Worm (Caenorhabditis elegans) whole organism, L1 larva: ENCODE measurements around the gene srd-44.

Experiments
- C04F5.9 ChIP-seq: sonication (generic microtip); optimal IDR thresholded peaks from 2 replicates; lab custom pipeline; 2016; ENCODE audit warnings: missing genetic modification characterization, missing compliant biosample characterization
- C16A3.4 ChIP-seq: fragments of 150-350 bp; optimal IDR thresholded peaks from 2 replicates; lab custom pipeline; 2014; ENCODE audit warnings: missing biosample characterization, missing genetic modification characterization
- C34B4.2 ChIP-seq: sonication (generic microtip); optimal IDR thresholded peaks from 2 replicates; lab custom pipeline; 2017; ENCODE audit warnings: mild to moderate bottlenecking, missing genetic modification characterization, missing compliant biosample characterization
- Y116A8C.19 ChIP-seq: sonication (generic microtip); optimal IDR thresholded peaks from 2 replicates; lab custom pipeline; 2016; ENCODE audit warnings: missing compliant biosample characterization, missing genetic modification characterization, borderline replicate concordance
- aha-1 ChIP-seq: fragments of 150-350 bp; optimal IDR thresholded peaks from 2 replicates; lab custom pipeline; 2014; ENCODE audit warnings: missing biosample characterization, missing genetic modification characterization
- alr-1 ChIP-seq: fragments of 200-800 bp; sonication (Bioruptor generic); optimal IDR thresholded peaks from 2 replicates; lab custom pipeline; 2018; ENCODE audit warnings: borderline replicate concordance, mild to moderate bottlenecking, missing genetic modification characterization, missing compliant biosample characterization
- ama-1 ChIP-seq: fragments of 150-350 bp; optimal IDR thresholded peaks from 2 replicates; lab custom pipeline; 2014
- ceh-63 ChIP-seq: fragments of 200-800 bp; sonication (Bioruptor generic); optimal IDR thresholded peaks from 2 replicates; lab custom pipeline; 2018; ENCODE audit warnings: mild to moderate bottlenecking, missing genetic modification characterization, missing compliant biosample characterization
- ceh-8 ChIP-seq: fragments of 200-800 bp; sonication (Bioruptor generic); optimal IDR thresholded peaks from 2 replicates; lab custom pipeline; 2018; ENCODE audit warnings: mild to moderate bottlenecking, missing genetic modification characterization, moderate library complexity, missing compliant biosample characterization
- ceh-82 ChIP-seq, 3 experiments: fragments of 150-350 bp in 1 of 3; sonication (generic microtip) in 2 of 3; optimal IDR thresholded peaks; 2 replicates each; lab custom pipeline; 2014 to 2017; ENCODE audit warnings: missing biosample characterization in 3 of 3, missing genetic modification characterization in 3 of 3
- dpl-1 ChIP-seq, 3 experiments: fragments of 150-350 bp in 2 of 3; sonication (generic microtip) in 1 of 3; optimal IDR thresholded peaks; 2 replicates each; lab custom pipeline; 2014 to 2017; ENCODE audit warnings: missing biosample characterization in 3 of 3, missing genetic modification characterization in 3 of 3, missing genetic modification reagents in 3 of 3
- efl-1 ChIP-seq, 4 experiments: fragments of 150-350 bp; optimal IDR thresholded peaks in 3 of 4; peaks in 1 of 4; 1 replicate in 1 of 4; 2 replicates in 3 of 4; lab custom pipeline; 2014; ENCODE audit warnings: missing biosample characterization in 2 of 4, missing genetic modification characterization in 2 of 4, missing genetic modification reagents in 2 of 4
- egl-27 ChIP-seq, 2 experiments: fragments of 150-350 bp in 1 of 2; sonication (generic microtip); optimal IDR thresholded peaks; 3 replicates each; lab custom pipeline; 2017 to 2018; ENCODE audit warnings: missing biosample characterization in 2 of 2, missing genetic modification characterization in 2 of 2, missing genetic modification reagents in 2 of 2
- elt-2 ChIP-seq: sonication (generic microtip); optimal IDR thresholded peaks from 2 replicates; lab custom pipeline; 2016; ENCODE audit warnings: missing genetic modification characterization, mild to moderate bottlenecking, inconsistent platforms, missing compliant biosample characterization, missing genetic modification reagents
- ets-5 ChIP-seq: fragments of 200-800 bp; sonication (Bioruptor generic); IDR thresholded peaks from 2 replicates; pipeline ENCODE4 v1.3.6; 2022; ENCODE audit warnings: missing genetic modification characterization, missing compliant biosample characterization
- fkh-10 ChIP-seq: sonication (generic microtip); optimal IDR thresholded peaks from 2 replicates; lab custom pipeline; 2017; ENCODE audit warnings: missing biosample characterization, missing genetic modification reagents, missing genetic modification characterization
- fkh-4 ChIP-seq: sonication (generic microtip); optimal IDR thresholded peaks from 2 replicates; lab custom pipeline; 2016; ENCODE audit warnings: missing compliant biosample characterization, missing genetic modification characterization, borderline replicate concordance
- grh-1 ChIP-seq: fragments of 200-800 bp; sonication (Bioruptor generic); IDR thresholded peaks from 2 replicates; pipeline ENCODE4 v1.3.6; 2022; ENCODE audit warnings: missing genetic modification reagents, missing genetic modification characterization, missing compliant biosample characterization
- hpl-2 ChIP-seq: fragments of 150-350 bp; optimal IDR thresholded peaks from 2 replicates; lab custom pipeline; 2014; ENCODE audit warnings: missing biosample characterization, missing genetic modification reagents, missing genetic modification characterization
- irx-1 ChIP-seq: sonication (generic microtip); optimal IDR thresholded peaks from 2 replicates; lab custom pipeline; 2016; ENCODE audit warnings: missing genetic modification characterization, missing compliant biosample characterization
- lin-13 ChIP-seq: fragments of 150-350 bp; optimal IDR thresholded peaks from 2 replicates; lab custom pipeline; 2014; ENCODE audit warnings: missing biosample characterization, missing genetic modification reagents, missing genetic modification characterization
- lin-14 ChIP-seq: fragments of 200-800 bp; sonication (Bioruptor generic); optimal IDR thresholded peaks from 2 replicates; lab custom pipeline; 2018; ENCODE audit warnings: mild to moderate bottlenecking, missing genetic modification characterization, moderate library complexity, missing compliant biosample characterization
- lin-15B ChIP-seq: fragments of 150-350 bp; sonication (generic microtip); optimal IDR thresholded peaks from 3 replicates; lab custom pipeline; 2014; ENCODE audit warnings: missing biosample characterization, missing genetic modification characterization
- lir-3 ChIP-seq: sonication (generic microtip); optimal IDR thresholded peaks from 2 replicates; lab custom pipeline; 2016; ENCODE audit warnings: mild to moderate bottlenecking, missing genetic modification characterization, moderate library complexity, missing compliant biosample characterization; ENCODE audit not compliant: poor library complexity
- mef-2 ChIP-seq: fragments of 150-350 bp; optimal IDR thresholded peaks from 2 replicates; lab custom pipeline; 2014; ENCODE audit warnings: missing biosample characterization, missing genetic modification characterization
- nhr-19 ChIP-seq: fragments of 200-800 bp; sonication (Bioruptor generic); conservative IDR thresholded peaks from 2 replicates; pipeline ENCODE4 v1.3.6; 2022; ENCODE audit warnings: missing genetic modification characterization, missing compliant biosample characterization
- nhr-20 ChIP-seq: sonication (generic microtip); optimal IDR thresholded peaks from 2 replicates; lab custom pipeline; 2016; ENCODE audit warnings: mild to moderate bottlenecking, missing genetic modification characterization, missing compliant biosample characterization
- nhr-237 ChIP-seq: fragments of 150-350 bp; optimal IDR thresholded peaks from 2 replicates; lab custom pipeline; 2014; ENCODE audit warnings: missing biosample characterization, missing genetic modification characterization
- nhr-28 ChIP-seq: fragments of 150-350 bp; optimal IDR thresholded peaks from 2 replicates; lab custom pipeline; 2014; ENCODE audit warnings: missing biosample characterization, missing genetic modification characterization
- nhr-47 ChIP-seq: sonication (generic microtip); optimal IDR thresholded peaks from 2 replicates; lab custom pipeline; 2016; ENCODE audit warnings: mild to moderate bottlenecking, missing genetic modification characterization, moderate library complexity, missing compliant biosample characterization
- nhr-71 ChIP-seq: sonication (generic microtip); optimal IDR thresholded peaks from 2 replicates; lab custom pipeline; 2016; ENCODE audit warnings: mild to moderate bottlenecking, missing genetic modification characterization, moderate library complexity, missing compliant biosample characterization
- nhr-76 ChIP-seq: sonication (generic microtip); optimal IDR thresholded peaks from 2 replicates; lab custom pipeline; 2017; ENCODE audit warnings: missing biosample characterization, missing genetic modification characterization
- nhr-85 ChIP-seq: sonication (generic microtip); peaks from one replicate; lab custom pipeline; 2016; ENCODE audit warnings: missing genetic modification characterization, inconsistent platforms, missing compliant biosample characterization
- nhr-90 ChIP-seq: sonication (generic microtip); optimal IDR thresholded peaks from 2 replicates; lab custom pipeline; 2016; ENCODE audit warnings: mild to moderate bottlenecking, missing genetic modification characterization, missing compliant biosample characterization; ENCODE audit not compliant: poor library complexity
- pag-3 ChIP-seq: sonication (generic microtip); optimal IDR thresholded peaks from 2 replicates; lab custom pipeline; 2017; ENCODE audit warnings: missing genetic modification characterization, mild to moderate bottlenecking, missing compliant biosample characterization, antibody characterized with exemption, borderline replicate concordance; ENCODE audit not compliant: insufficient read depth
- pqm-1 ChIP-seq: sonication (generic microtip); optimal IDR thresholded peaks from 3 replicates; lab custom pipeline; 2017; ENCODE audit warnings: missing biosample characterization, missing genetic modification characterization
- rnt-1 ChIP-seq: sonication (generic microtip); optimal IDR thresholded peaks from 2 replicates; lab custom pipeline; 2016; ENCODE audit warnings: mild to moderate bottlenecking, missing genetic modification characterization, moderate library complexity, missing compliant biosample characterization
- snu-23 ChIP-seq: sonication (generic microtip); optimal IDR thresholded peaks from 2 replicates; lab custom pipeline; 2016; ENCODE audit warnings: missing genetic modification characterization, missing compliant biosample characterization
- sup-37 ChIP-seq: fragments of 200-800 bp; sonication (Bioruptor generic); optimal IDR thresholded peaks from 2 replicates; lab custom pipeline; 2018; ENCODE audit warnings: mild to moderate bottlenecking, missing genetic modification characterization, missing compliant biosample characterization
- tlp-1 ChIP-seq: fragments of 150-350 bp; optimal IDR thresholded peaks from 2 replicates; lab custom pipeline; 2014; ENCODE audit warnings: missing biosample characterization, missing genetic modification characterization
- unc-130 ChIP-seq: fragments of 150-350 bp; optimal IDR thresholded peaks from 2 replicates; lab custom pipeline; 2017; ENCODE audit warnings: missing biosample characterization, missing genetic modification characterization, inconsistent platforms
- unc-30 ChIP-seq: sonication (generic microtip); optimal IDR thresholded peaks from 2 replicates; lab custom pipeline; 2017; ENCODE audit warnings: missing biosample characterization, missing genetic modification characterization
- unc-98 ChIP-seq: fragments of 200-800 bp; sonication (Bioruptor generic); IDR thresholded peaks from 2 replicates; pipeline ENCODE4 v1.3.6; 2022; ENCODE audit warnings: missing genetic modification characterization, missing compliant biosample characterization

srd-44 gene

ce11 chrX:12337846-12338490 is at the start of gene srd-44:
srd-44 (plus strand) TSS chrX:12338440.
- TF ChIP-seq nhr-47 (tag; lab: Kevin White, UChicago) (peak; percentile 13), nhr-20 (peak; percentile 29), C04F5.9 (tag; lab: Kevin White, UChicago) (no peak), nhr-71 (peak; percentile 31), unc-30 (tag; lab: Kevin White, UChicago) (no peak), nhr-85 (tag; lab: Kevin White, UChicago) (peak; percentile 40), unc-130 (no peak), rnt-1 (tag; lab: Kevin White, UChicago) (no peak), hpl-2 (GFP tag; lab: Kevin White, UChicago) (no peak), lir-3 (tag; lab: Kevin White, UChicago) (peak; percentile 48), efl-1 (optimal IDR thresholded peaks at IDR 0.05; lab: Kevin White, UChicago) (no peak), efl-1 (GFP tag; optimal IDR thresholded peaks at IDR 0.05 in 1 of 2; lab: Kevin White, UChicago) (peak in 1 of 2 experiments; percentile 58), nhr-19 (GFP tag; lab: Robert Waterston, UW) (0 out of 2 replicates have a peak, but pooled peaks have one; percentile 10), ceh-82 (tag; optimal IDR thresholded peaks at IDR 0.05; lab: Kevin White, UChicago) (no peak), ets-5 (GFP tag; lab: Robert Waterston, UW) (no peak), nhr-90 (tag; lab: Kevin White, UChicago) (peak; percentile 33), lin-15B (tag; lab: Kevin White, UChicago) (no peak), aha-1 (tag; lab: Kevin White, UChicago) (no peak), snu-23 (GFP tag; lab: Kevin White, UChicago) (peak; percentile 50), egl-27 (tag; optimal IDR thresholded peaks at IDR 0.05; lab: Kevin White, UChicago) (no peak), alr-1 (tag; lab: Kevin White, UChicago) (no peak), ceh-8 (no peak), ceh-63 (GFP tag; lab: Kevin White, UChicago) (no peak), C16A3.4 (tag; lab: Kevin White, UChicago) (peak; percentile 19), irx-1 (tag; lab: Kevin White, UChicago) (no peak)

DNA sequence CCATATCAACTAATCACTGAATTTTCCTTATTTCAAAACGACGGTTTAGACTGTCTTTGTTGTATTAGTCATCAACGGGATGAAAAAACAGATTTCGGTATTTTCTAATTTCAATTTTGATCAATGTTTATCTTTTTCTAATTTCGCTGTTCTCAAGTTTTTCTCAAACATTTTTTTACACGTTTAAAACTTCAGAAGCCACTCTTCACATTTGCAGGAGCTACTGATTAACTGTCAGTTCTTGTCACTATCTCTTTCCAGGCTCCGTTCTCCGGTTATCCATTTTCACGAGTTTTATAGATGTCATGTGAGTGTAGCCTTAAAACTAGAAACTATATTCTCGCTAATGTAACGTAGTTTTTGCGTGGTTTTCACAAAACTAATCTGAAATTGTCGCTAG is 47.7 kb upstream of the srd-44 start, which contains the start of gene C04B4.4:
C04B4.4 (plus strand) TSS at position 301 of the 400 bp plus-strand sequence.
- TF ChIP-seq elt-2 (no peak), fkh-4 (tag; lab: Kevin White, UChicago) (no peak), rnt-1 (tag; lab: Kevin White, UChicago) (no peak), C16A3.4 (tag; lab: Kevin White, UChicago) (no peak), C04F5.9 (tag; lab: Kevin White, UChicago) (no peak), lin-15B (tag; lab: Kevin White, UChicago) (no peak), nhr-237 (tag; lab: Kevin White, UChicago) (no peak), lin-13 (no peak), fkh-10 (GFP tag; lab: Kevin White, UChicago) (no peak), mef-2 (tag; lab: Kevin White, UChicago) (no peak), sup-37 (no peak), C34B4.2 (tag; lab: Kevin White, UChicago) (no peak), nhr-76 (tag; lab: Kevin White, UChicago) (no peak)

DNA sequence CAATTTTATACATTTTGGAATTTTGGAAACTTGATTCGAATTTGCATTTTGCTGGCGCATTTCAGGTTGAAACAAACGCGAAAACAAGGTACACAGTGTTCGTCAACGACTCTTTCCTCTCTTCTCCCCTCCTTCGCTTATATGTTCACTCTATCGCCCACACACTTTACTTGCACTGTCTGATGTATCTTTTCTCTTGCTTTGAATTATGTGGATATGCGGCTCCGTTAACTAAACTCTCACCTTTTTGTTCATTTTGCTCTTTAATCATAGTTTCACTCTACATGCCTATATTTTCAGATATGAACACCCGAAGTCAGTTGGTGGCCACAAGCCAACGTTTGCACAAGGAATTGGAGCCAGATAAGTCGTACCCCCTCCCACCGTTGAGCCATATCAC is 44.0 kb upstream of the srd-44 start, which contains the start of gene W06D11.1:
W06D11.1 (plus strand) TSS at position 301 of the 400 bp plus-strand sequence.
- TF ChIP-seq nhr-237 (tag; lab: Kevin White, UChicago) (no peak), lin-14 (GFP tag; lab: Kevin White, UChicago) (no peak)

ce11 chrX:12296392-12296791 is 41.8 kb upstream of the srd-44 start, which contains the start of gene W06D11.2:
W06D11.2 (minus strand) TSS chrX:12296730.
- TF ChIP-seq grh-1 (GFP tag; lab: Robert Waterston, UW) (no peak), nhr-85 (tag; lab: Kevin White, UChicago) (no peak), pqm-1 (tag; lab: Kevin White, UChicago) (no peak), nhr-47 (tag; lab: Kevin White, UChicago) (no peak), aha-1 (tag; lab: Kevin White, UChicago) (no peak), tlp-1 (no peak), alr-1 (tag; lab: Kevin White, UChicago) (no peak), fkh-4 (tag; lab: Kevin White, UChicago) (no peak), C04F5.9 (tag; lab: Kevin White, UChicago) (no peak), ama-1 (lab: Kevin White, UChicago) (no peak), lir-3 (tag; lab: Kevin White, UChicago) (no peak), pag-3 (no peak), nhr-28 (tag; lab: Kevin White, UChicago) (no peak), dpl-1 (GFP tag; optimal IDR thresholded peaks at IDR 0.05; lab: Kevin White, UChicago) (no peak), unc-30 (tag; lab: Kevin White, UChicago) (no peak), mef-2 (tag; lab: Kevin White, UChicago) (no peak), Y116A8C.19 (tag; lab: Kevin White, UChicago) (no peak), unc-98 (GFP tag; lab: Robert Waterston, UW) (no peak)
- TF ChIP-seq, all 84 proteins: peak for 0
